Worm (Caenorhabditis elegans): ENCODE results near the gene F01D5.5.

F01D5.5 gene

ce11 chrII:13957437-13957836 is 44.7 kb downstream of the F01D5.5 start, which contains the start of gene zip-3:
zip-3 (minus strand) TSS chrII:13957457.
- TF ChIP-seq M03D4.4 (tag; optimal IDR thresholded peaks at IDR 0.05): no peak
- no peak for TF ChIP-seq sem-2 (GFP tag; optimal IDR thresholded peaks at IDR 0.05)
- TF ChIP-seq mep-1 (tag; optimal IDR thresholded peaks at IDR 0.05): no peak
- no peak for TF ChIP-seq ceh-43 (GFP tag; optimal IDR thresholded peaks at IDR 0.05)
- no peak for TF ChIP-seq nhr-12 (tag; optimal IDR thresholded peaks at IDR 0.05)
- no peak for TF ChIP-seq ces-1 (GFP tag; optimal IDR thresholded peaks at IDR 0.05)
- TF ChIP-seq unc-62 (GFP tag; optimal IDR thresholded peaks at IDR 0.05): no peak
- no peak for TF ChIP-seq drap-1 (GFP tag; optimal IDR thresholded peaks at IDR 0.05)
- no peak for TF ChIP-seq unc-120 (tag; optimal IDR thresholded peaks at IDR 0.05; ENCODE audit: poor library complexity, severe bottlenecking)
- no peak for TF ChIP-seq elt-3 (tag; optimal IDR thresholded peaks at IDR 0.05)

ce11 chrII:13956529-13956928 is 45.6 kb downstream of the F01D5.5 start:
- TF ChIP-seq ztf-11 (tag; optimal IDR thresholded peaks at IDR 0.05) (no peak), drap-1 (GFP tag; optimal IDR thresholded peaks at IDR 0.05) (no peak), elt-1 (tag; optimal IDR thresholded peaks at IDR 0.05; ENCODE audit: borderline replicate concordance, insufficient read depth) (no peak), mab-5 (tag; optimal IDR thresholded peaks at IDR 0.05) (no peak), nhr-2 (tag; optimal IDR thresholded peaks at IDR 0.05) (no peak), nhr-237 (tag; optimal IDR thresholded peaks at IDR 0.05) (no peak)

- no peak for TF ChIP-seq zip-8 (tag; optimal IDR thresholded peaks at IDR 0.05)
- no peak for TF ChIP-seq M03D4.4 (tag; optimal IDR thresholded peaks at IDR 0.05)
- no peak for TF ChIP-seq ceh-83 (GFP tag; optimal IDR thresholded peaks at IDR 0.05)
- no peak for TF ChIP-seq lin-32 (GFP tag; optimal IDR thresholded peaks at IDR 0.05)
- TF ChIP-seq ces-1 (GFP tag; optimal IDR thresholded peaks at IDR 0.05): no peak
- TF ChIP-seq unc-120 (tag; optimal IDR thresholded peaks at IDR 0.05; ENCODE audit: poor library complexity, severe bottlenecking): no peak
- TF ChIP-seq ztf-11 (tag; optimal IDR thresholded peaks at IDR 0.05): no peak
- TF ChIP-seq lin-13 (tag; optimal IDR thresholded peaks at IDR 0.05): no peak
- no peak for TF ChIP-seq elt-3 (tag; optimal IDR thresholded peaks at IDR 0.05)
- no peak for TF ChIP-seq unc-62 (GFP tag; optimal IDR thresholded peaks at IDR 0.05)
- no peak for TF ChIP-seq cnd-1 (tag; optimal IDR thresholded peaks at IDR 0.05)
- TF ChIP-seq nhr-28 (tag; optimal IDR thresholded peaks at IDR 0.05): no peak
- no peak for TF ChIP-seq flh-1 (GFP tag; optimal IDR thresholded peaks at IDR 0.05)
- no peak for TF ChIP-seq drap-1 (GFP tag; optimal IDR thresholded peaks at IDR 0.05)
- TF ChIP-seq ham-2 (GFP tag; optimal IDR thresholded peaks at IDR 0.05): no peak
These were observed 47.1 kb downstream of the F01D5.5 start for ce11 chrII:13954979-13955378.

- no peak for TF ChIP-seq nhr-28 (tag; optimal IDR thresholded peaks at IDR 0.05)
- no peak for TF ChIP-seq M03D4.4 (tag; optimal IDR thresholded peaks at IDR 0.05)
- TF ChIP-seq cnd-1 (tag; optimal IDR thresholded peaks at IDR 0.05): no peak
- TF ChIP-seq ceh-43 (GFP tag; optimal IDR thresholded peaks at IDR 0.05): no peak
- TF ChIP-seq mab-5 (tag; optimal IDR thresholded peaks at IDR 0.05): no peak
- no peak for TF ChIP-seq snpc-4 (tag; optimal IDR thresholded peaks at IDR 0.05)
- no peak for TF ChIP-seq ces-1 (GFP tag; optimal IDR thresholded peaks at IDR 0.05)
These were observed 48.0 kb downstream of the F01D5.5 start for ce11 chrII:13954077-13954476.

ce11 chrII:13951986-13952385 is 50.1 kb downstream of the F01D5.5 start:
- TF ChIP-seq nhr-76 (tag; optimal IDR thresholded peaks at IDR 0.05) (no peak), hlh-1 (tag; optimal IDR thresholded peaks at IDR 0.05) (no peak), snpc-4 (tag; optimal IDR thresholded peaks at IDR 0.05) (no peak), ceh-43 (GFP tag; optimal IDR thresholded peaks at IDR 0.05) (no peak), tbx-8 (GFP tag; optimal IDR thresholded peaks at IDR 0.05) (no peak), unc-39 (tag; optimal IDR thresholded peaks at IDR 0.05) (no peak), ceh-39 (tag; optimal IDR thresholded peaks at IDR 0.05) (no peak), nhr-2 (tag; optimal IDR thresholded peaks at IDR 0.05) (no peak), cnd-1 (tag; optimal IDR thresholded peaks at IDR 0.05) (no peak), elt-1 (tag; optimal IDR thresholded peaks at IDR 0.05; ENCODE audit: borderline replicate concordance, insufficient read depth) (no peak), ham-2 (GFP tag; optimal IDR thresholded peaks at IDR 0.05) (no peak), nhr-237 (tag; optimal IDR thresholded peaks at IDR 0.05) (no peak), lin-32 (GFP tag; optimal IDR thresholded peaks at IDR 0.05) (no peak), pha-4 (tag; optimal IDR thresholded peaks at IDR 0.05) (no peak), bed-3 (GFP tag; optimal IDR thresholded peaks at IDR 0.05) (no peak)
